Worm (Caenorhabditis elegans) whole organism, L1 larva: Measurements from ENCODE around the gene F44D12.6.

Experiments used
- F16B12.6 ChIP-seq: fragments of 150-350 bp; optimal IDR thresholded peaks from 2 replicates; lab custom pipeline; 2014; ENCODE audit warnings: missing biosample characterization, missing genetic modification characterization
- Y116A8C.19 ChIP-seq: sonication (generic microtip); optimal IDR thresholded peaks from 2 replicates; lab custom pipeline; 2016; ENCODE audit warnings: missing compliant biosample characterization, missing genetic modification characterization, borderline replicate concordance
- aha-1 ChIP-seq: fragments of 150-350 bp; optimal IDR thresholded peaks from 2 replicates; lab custom pipeline; 2014; ENCODE audit warnings: missing biosample characterization, missing genetic modification characterization
- aly-2 ChIP-seq: fragments of 150-350 bp; optimal IDR thresholded peaks from 2 replicates; lab custom pipeline; 2014; ENCODE audit warnings: missing biosample characterization, missing genetic modification characterization
- blmp-1 ChIP-seq: fragments of 150-350 bp; optimal IDR thresholded peaks from 2 replicates; lab custom pipeline; 2014; ENCODE audit warnings: missing biosample characterization, missing genetic modification characterization
- ceh-8 ChIP-seq: fragments of 200-800 bp; sonication (Bioruptor generic); optimal IDR thresholded peaks from 2 replicates; lab custom pipeline; 2018; ENCODE audit warnings: mild to moderate bottlenecking, missing genetic modification characterization, moderate library complexity, missing compliant biosample characterization
- ceh-82 ChIP-seq, 3 experiments: fragments of 150-350 bp in 1 of 3; sonication (generic microtip) in 2 of 3; optimal IDR thresholded peaks; 2 replicates each; lab custom pipeline; 2014 to 2017; ENCODE audit warnings: missing biosample characterization in 3 of 3, missing genetic modification characterization in 3 of 3
- ceh-90 ChIP-seq: sonication (generic microtip); optimal IDR thresholded peaks from 2 replicates; lab custom pipeline; 2016; ENCODE audit warnings: missing genetic modification characterization, missing compliant biosample characterization
- dpl-1 ChIP-seq, 3 experiments: fragments of 150-350 bp in 2 of 3; sonication (generic microtip) in 1 of 3; optimal IDR thresholded peaks; 2 replicates each; lab custom pipeline; 2014 to 2017; ENCODE audit warnings: missing biosample characterization in 3 of 3, missing genetic modification characterization in 3 of 3, missing genetic modification reagents in 3 of 3
- efl-1 ChIP-seq, 4 experiments: fragments of 150-350 bp; optimal IDR thresholded peaks in 3 of 4; peaks in 1 of 4; 1 replicate in 1 of 4; 2 replicates in 3 of 4; lab custom pipeline; 2014; ENCODE audit warnings: missing biosample characterization in 2 of 4, missing genetic modification characterization in 2 of 4, missing genetic modification reagents in 2 of 4
- efl-3 ChIP-seq: fragments of 200-800 bp; sonication (Bioruptor generic); optimal IDR thresholded peaks from 2 replicates; lab custom pipeline; 2018; ENCODE audit warnings: mild to moderate bottlenecking, missing genetic modification characterization, missing compliant biosample characterization
- elt-2 ChIP-seq: sonication (generic microtip); optimal IDR thresholded peaks from 2 replicates; lab custom pipeline; 2016; ENCODE audit warnings: missing genetic modification characterization, mild to moderate bottlenecking, inconsistent platforms, missing compliant biosample characterization, missing genetic modification reagents
- elt-3 ChIP-seq, 6 experiments: fragments of 150-350 bp in 1 of 6; sonication (generic microtip); optimal IDR thresholded peaks; 2 replicates each; lab custom pipeline; 2017 to 2018; ENCODE audit warnings: missing biosample characterization in 6 of 6, missing genetic modification characterization in 6 of 6, inconsistent platforms in 1 of 6
- fkh-4 ChIP-seq: sonication (generic microtip); optimal IDR thresholded peaks from 2 replicates; lab custom pipeline; 2016; ENCODE audit warnings: missing compliant biosample characterization, missing genetic modification characterization, borderline replicate concordance
- grh-1 ChIP-seq: fragments of 200-800 bp; sonication (Bioruptor generic); IDR thresholded peaks from 2 replicates; pipeline ENCODE4 v1.3.6; 2022; ENCODE audit warnings: missing genetic modification reagents, missing genetic modification characterization, missing compliant biosample characterization
- isw-1 ChIP-seq: fragments of 200-800 bp; sonication (Bioruptor generic); IDR thresholded peaks from 2 replicates; pipeline ENCODE4 v1.3.6; 2022; ENCODE audit warnings: missing genetic modification characterization, missing compliant biosample characterization
- lin-13 ChIP-seq: fragments of 150-350 bp; optimal IDR thresholded peaks from 2 replicates; lab custom pipeline; 2014; ENCODE audit warnings: missing biosample characterization, missing genetic modification reagents, missing genetic modification characterization
- lin-14 ChIP-seq: fragments of 200-800 bp; sonication (Bioruptor generic); optimal IDR thresholded peaks from 2 replicates; lab custom pipeline; 2018; ENCODE audit warnings: mild to moderate bottlenecking, missing genetic modification characterization, moderate library complexity, missing compliant biosample characterization
- lin-15B ChIP-seq: fragments of 150-350 bp; sonication (generic microtip); optimal IDR thresholded peaks from 3 replicates; lab custom pipeline; 2014; ENCODE audit warnings: missing biosample characterization, missing genetic modification characterization
- lin-35 ChIP-seq, 2 experiments: fragments of 150-350 bp; optimal IDR thresholded peaks; 2 replicates each; lab custom pipeline; 2014; ENCODE audit warnings: missing biosample characterization in 2 of 2, missing genetic modification characterization in 2 of 2, missing genetic modification reagents in 2 of 2
- lin-39 ChIP-seq: fragments of 150-350 bp; optimal IDR thresholded peaks from 2 replicates; lab custom pipeline; 2014; ENCODE audit warnings: missing biosample characterization, missing genetic modification reagents, missing genetic modification characterization
- lir-3 ChIP-seq: sonication (generic microtip); optimal IDR thresholded peaks from 2 replicates; lab custom pipeline; 2016; ENCODE audit warnings: mild to moderate bottlenecking, missing genetic modification characterization, moderate library complexity, missing compliant biosample characterization; ENCODE audit not compliant: poor library complexity
- lsy-2 ChIP-seq, 2 experiments: fragments of 150-350 bp; optimal IDR thresholded peaks; 2 replicates each; lab custom pipeline; 2014; ENCODE audit warnings: missing biosample characterization in 2 of 2, missing genetic modification characterization in 2 of 2
- mab-9 ChIP-seq: fragments of 200-800 bp; sonication (Bioruptor generic); IDR thresholded peaks from 2 replicates; pipeline ENCODE4 v1.3.6; 2022; ENCODE audit warnings: missing genetic modification reagents, missing genetic modification characterization, missing compliant biosample characterization
- mdl-1 ChIP-seq, 2 experiments: fragments of 150-350 bp; optimal IDR thresholded peaks; 2 replicates each; lab custom pipeline; 2014 to 2017; ENCODE audit warnings: missing biosample characterization in 2 of 2, missing genetic modification characterization in 2 of 2, inconsistent platforms in 1 of 2
- mef-2 ChIP-seq: fragments of 150-350 bp; optimal IDR thresholded peaks from 2 replicates; lab custom pipeline; 2014; ENCODE audit warnings: missing biosample characterization, missing genetic modification characterization
- mep-1 ChIP-seq: fragments of 150-350 bp; optimal IDR thresholded peaks from 2 replicates; lab custom pipeline; 2014; ENCODE audit warnings: missing biosample characterization, missing genetic modification characterization
- nhr-11 ChIP-seq: fragments of 150-350 bp; optimal IDR thresholded peaks from 2 replicates; lab custom pipeline; 2014; ENCODE audit warnings: missing biosample characterization, missing genetic modification characterization
- nhr-12 ChIP-seq: sonication (generic microtip); optimal IDR thresholded peaks from 2 replicates; lab custom pipeline; 2017; ENCODE audit warnings: missing biosample characterization, missing genetic modification characterization
- nhr-20 ChIP-seq: sonication (generic microtip); optimal IDR thresholded peaks from 2 replicates; lab custom pipeline; 2016; ENCODE audit warnings: mild to moderate bottlenecking, missing genetic modification characterization, missing compliant biosample characterization
- nhr-47 ChIP-seq: sonication (generic microtip); optimal IDR thresholded peaks from 2 replicates; lab custom pipeline; 2016; ENCODE audit warnings: mild to moderate bottlenecking, missing genetic modification characterization, moderate library complexity, missing compliant biosample characterization
- nhr-71 ChIP-seq: sonication (generic microtip); optimal IDR thresholded peaks from 2 replicates; lab custom pipeline; 2016; ENCODE audit warnings: mild to moderate bottlenecking, missing genetic modification characterization, moderate library complexity, missing compliant biosample characterization
- nhr-76 ChIP-seq: sonication (generic microtip); optimal IDR thresholded peaks from 2 replicates; lab custom pipeline; 2017; ENCODE audit warnings: missing biosample characterization, missing genetic modification characterization
- nhr-77 ChIP-seq: fragments of 150-350 bp; optimal IDR thresholded peaks from 2 replicates; lab custom pipeline; 2014; ENCODE audit warnings: missing biosample characterization, missing genetic modification characterization
- nhr-85 ChIP-seq: sonication (generic microtip); peaks from one replicate; lab custom pipeline; 2016; ENCODE audit warnings: missing genetic modification characterization, inconsistent platforms, missing compliant biosample characterization
- skn-1 ChIP-seq: fragments of 150-350 bp; optimal IDR thresholded peaks from 2 replicates; lab custom pipeline; 2014; ENCODE audit warnings: missing biosample characterization, missing genetic modification characterization
- snu-23 ChIP-seq: sonication (generic microtip); optimal IDR thresholded peaks from 2 replicates; lab custom pipeline; 2016; ENCODE audit warnings: missing genetic modification characterization, missing compliant biosample characterization
- swsn-7 ChIP-seq: sonication (generic microtip); optimal IDR thresholded peaks from 2 replicates; lab custom pipeline; 2016; ENCODE audit warnings: missing genetic modification characterization, missing compliant biosample characterization
- unc-30 ChIP-seq: sonication (generic microtip); optimal IDR thresholded peaks from 2 replicates; lab custom pipeline; 2017; ENCODE audit warnings: missing biosample characterization, missing genetic modification characterization
- unc-86 ChIP-seq: sonication (generic microtip); optimal IDR thresholded peaks from 2 replicates; lab custom pipeline; 2016; ENCODE audit warnings: missing genetic modification characterization, missing compliant biosample characterization
- ztf-4 ChIP-seq: fragments of 150-350 bp; optimal IDR thresholded peaks from 2 replicates; lab custom pipeline; 2014; ENCODE audit warnings: missing biosample characterization, missing genetic modification characterization

F44D12.6 gene

ce11 chrIV:10001748-10002147 lies 31.4 kb upstream of the F44D12.6 start, which contains the start of gene C47E12.3:
TSS of gene C47E12.3 (minus strand) at chrIV:10001848.
- TF ChIP-seq swsn-7 (tag; lab: Kevin White, UChicago), result no peak
- TF ChIP-seq mep-1 (tag; lab: Kevin White, UChicago), result no peak
- no peak for TF ChIP-seq nhr-20 (tag; lab: Kevin White, UChicago)

- TF ChIP-seq mdl-1 (tag; optimal IDR thresholded peaks at IDR 0.05; lab: Kevin White, UChicago) (peak in 1 of 2 experiments; percentile 12), nhr-71 (tag; lab: Kevin White, UChicago) (peak; percentile 9), F16B12.6 (tag; lab: Kevin White, UChicago) (peak; percentile 87), aha-1 (tag; lab: Kevin White, UChicago) (no peak), ztf-4 (no peak), dpl-1 (GFP tag; optimal IDR thresholded peaks at IDR 0.05; lab: Kevin White, UChicago) (peak in 2 of 3 experiments; percentile 11 to 46), lin-35 (GFP tag; optimal IDR thresholded peaks at IDR 0.05; lab: Kevin White, UChicago) (peak; percentile 31 to 47), aly-2 (no peak), nhr-20 (tag; lab: Kevin White, UChicago) (no peak), efl-3 (GFP tag; lab: Kevin White, UChicago) (no peak), ceh-82 (tag; optimal IDR thresholded peaks at IDR 0.05; lab: Kevin White, UChicago) (peak in 1 of 3 experiments; percentile 24), grh-1 (no peak), snu-23 (peak; percentile 37), lin-15B (tag; lab: Kevin White, UChicago) (peak; percentile 20), unc-86 (no peak), efl-1 (optimal IDR thresholded peaks at IDR 0.05; lab: Kevin White, UChicago) (peak; percentile 37 to 44), efl-1 (GFP tag; optimal IDR thresholded peaks at IDR 0.05 in 1 of 2; lab: Kevin White, UChicago) (peak; percentile 27 to 94), nhr-47 (peak; percentile 22), skn-1 (tag; lab: Kevin White, UChicago) (peak; percentile 82), lsy-2 (tag; optimal IDR thresholded peaks at IDR 0.05; lab: Kevin White, UChicago) (peak; percentile 81 to 96), elt-2 (tag; lab: Kevin White, UChicago) (no peak)
- TF ChIP-seq, all 84 proteins: peak for 12
Measured at ce11 chrIV:10003372-10003771, 29.8 kb upstream of the F44D12.6 start, which contains the start of the genes C47E12.2 and sars-1. TSS of gene C47E12.2 (minus strand) at chrIV:10003502. TSS of gene sars-1 (plus strand) at chrIV:10003726.

ce11 chrIV:10006792-10007191 lies 26.4 kb upstream of the F44D12.6 start, which contains the start of gene C47E12.13:
TSS of gene C47E12.13 (minus strand) at chrIV:10006892.
- TF ChIP-seq Y116A8C.19 (tag; lab: Kevin White, UChicago) (no peak), nhr-77 (tag; lab: Kevin White, UChicago) (no peak), lin-39 (no peak), blmp-1 (tag; lab: Kevin White, UChicago) (no peak), skn-1 (tag; lab: Kevin White, UChicago) (no peak), efl-1 (optimal IDR thresholded peaks at IDR 0.05; lab: Kevin White, UChicago) (no peak), efl-1 (GFP tag; optimal IDR thresholded peaks at IDR 0.05 in 1 of 2; lab: Kevin White, UChicago) (no peak), isw-1 (no peak), mab-9 (GFP tag; lab: Robert Waterston, UW) (no peak), mef-2 (tag; lab: Kevin White, UChicago) (no peak), lir-3 (tag; lab: Kevin White, UChicago) (no peak), aly-2 (no peak), nhr-85 (tag; lab: Kevin White, UChicago) (no peak), nhr-76 (tag; lab: Kevin White, UChicago) (no peak), swsn-7 (tag; lab: Kevin White, UChicago) (no peak), ceh-90 (tag; lab: Kevin White, UChicago) (no peak), unc-30 (tag; lab: Kevin White, UChicago) (no peak), aha-1 (tag; lab: Kevin White, UChicago) (no peak), ceh-8 (GFP tag; lab: Kevin White, UChicago) (no peak)
- TF ChIP-seq, all 84 proteins: peak for 0

ce11 chrIV:10007758-10008157 lies 25.4 kb upstream of the F44D12.6 start:
- TF ChIP-seq nhr-71 (tag; lab: Kevin White, UChicago) (peak; percentile 5), mdl-1 (tag; optimal IDR thresholded peaks at IDR 0.05; lab: Kevin White, UChicago) (peak in 1 of 2 experiments; percentile 34), elt-3 (tag; optimal IDR thresholded peaks at IDR 0.05; lab: Kevin White, UChicago) (peak in 2 of 6 experiments; percentile 32 to 67), nhr-20 (tag; lab: Kevin White, UChicago) (peak; percentile 5), efl-1 (optimal IDR thresholded peaks at IDR 0.05; lab: Kevin White, UChicago) (peak in 1 of 2 experiments; percentile 4), efl-1 (GFP tag; optimal IDR thresholded peaks at IDR 0.05 in 1 of 2; lab: Kevin White, UChicago) (peak in 1 of 2 experiments; percentile 56), lin-35 (GFP tag; optimal IDR thresholded peaks at IDR 0.05; lab: Kevin White, UChicago) (peak in 1 of 2 experiments; percentile 10), nhr-11 (tag; lab: Kevin White, UChicago) (no peak), elt-2 (tag; lab: Kevin White, UChicago) (no peak), nhr-12 (tag; lab: Kevin White, UChicago) (no peak), blmp-1 (tag; lab: Kevin White, UChicago) (peak; percentile 99), snu-23 (peak; percentile 33), skn-1 (tag; lab: Kevin White, UChicago) (peak; percentile 23), lin-13 (GFP tag; lab: Kevin White, UChicago) (no peak), lin-14 (GFP tag; lab: Kevin White, UChicago) (peak; percentile 78), lsy-2 (tag; optimal IDR thresholded peaks at IDR 0.05; lab: Kevin White, UChicago) (peak in 1 of 2 experiments; percentile 51), fkh-4 (tag; lab: Kevin White, UChicago) (no peak)
